Fruit fly (Drosophila melanogaster) whole organism, prepupa: ENCODE data around the gene Nprl2.

Source experiments
- Blimp-1 ChIP-seq: fragments of 200-800 bp; sonication (Bioruptor generic); optimal IDR thresholded peaks from 3 replicates; lab custom pipeline; 2017; ENCODE audit warnings: missing biosample characterization, missing genetic modification characterization, mild to moderate bottlenecking, moderate library complexity, missing genetic modification reagents
- CG10631 ChIP-seq: fragments of 200-800 bp; sonication (Bioruptor generic); optimal IDR thresholded peaks from 2 replicates; lab custom pipeline; 2016; ENCODE audit warnings: missing biosample characterization, missing genetic modification characterization
- CG11294 ChIP-seq: fragments of 200-800 bp; sonication (Bioruptor generic); IDR thresholded peaks from 2 replicates; pipeline ENCODE4 v1.3.6; 2022; ENCODE audit warnings: missing biosample characterization, missing genetic modification characterization
- CG11762 ChIP-seq: fragments of 200-800 bp; sonication (Bioruptor generic); optimal IDR thresholded peaks from 3 replicates; lab custom pipeline; 2016; ENCODE audit warnings: missing biosample characterization, missing genetic modification characterization; ENCODE audit not compliant: insufficient read depth
- CG16779 ChIP-seq: fragments of 200-800 bp; sonication (Bioruptor generic); optimal IDR thresholded peaks from 3 replicates; lab custom pipeline; 2017; ENCODE audit warnings: missing biosample characterization, mild to moderate bottlenecking, missing genetic modification characterization
- CG3032 ChIP-seq: fragments of 200-800 bp; optimal IDR thresholded peaks from 2 replicates; lab custom pipeline; 2019; ENCODE audit warnings: missing biosample characterization, mild to moderate bottlenecking, missing genetic modification characterization, moderate library complexity
- CG31627 ChIP-seq: fragments of 200-800 bp; sonication (Bioruptor generic); optimal IDR thresholded peaks from 3 replicates; lab custom pipeline; 2016; ENCODE audit warnings: missing biosample characterization, missing genetic modification characterization
- CG32006 ChIP-seq: fragments of 200-800 bp; sonication (Bioruptor generic); optimal IDR thresholded peaks from 3 replicates; lab custom pipeline; 2017; ENCODE audit warnings: missing biosample characterization, mild to moderate bottlenecking, missing genetic modification characterization
- CG6163 ChIP-seq: fragments of 200-800 bp; sonication (Bioruptor generic); IDR thresholded peaks from 3 replicates; pipeline ENCODE4 v1.3.6; 2022; ENCODE audit warnings: missing biosample characterization, missing genetic modification characterization
- CG6792 ChIP-seq: fragments of 200-800 bp; sonication (Bioruptor generic); optimal IDR thresholded peaks from 3 replicates; lab custom pipeline; 2016; ENCODE audit warnings: missing biosample characterization, missing genetic modification characterization
- CG8119 ChIP-seq: fragments of 200-800 bp; sonication (Bioruptor generic); IDR thresholded peaks from 3 replicates; pipeline ENCODE4 v1.3.6; 2022; ENCODE audit warnings: missing biosample characterization, missing genetic modification characterization
- CG8319 ChIP-seq: fragments of 200-800 bp; sonication (Bioruptor generic); optimal IDR thresholded peaks from 3 replicates; lab custom pipeline; 2016; ENCODE audit warnings: missing biosample characterization, missing genetic modification characterization
- CG8632 ChIP-seq: fragments of 200-800 bp; sonication (Bioruptor generic); optimal IDR thresholded peaks from 3 replicates; lab custom pipeline; 2016; ENCODE audit warnings: missing biosample characterization, missing genetic modification characterization
- CG9139 ChIP-seq: fragments of 200-800 bp; sonication (Bioruptor generic); optimal IDR thresholded peaks from 3 replicates; lab custom pipeline; 2017; ENCODE audit warnings: missing biosample characterization, mild to moderate bottlenecking, missing genetic modification characterization
- OdsH ChIP-seq: fragments of 200-800 bp; sonication (Bioruptor generic); optimal IDR thresholded peaks from 3 replicates; lab custom pipeline; 2016; ENCODE audit warnings: missing biosample characterization, missing genetic modification characterization
- Sox15 ChIP-seq: fragments of 200-800 bp; sonication (Bioruptor generic); optimal IDR thresholded peaks from 3 replicates; lab custom pipeline; 2016; ENCODE audit warnings: missing biosample characterization, missing genetic modification characterization
- dac ChIP-seq: fragments of 200-800 bp; sonication (Bioruptor generic); optimal IDR thresholded peaks from 2 replicates; lab custom pipeline; 2017; ENCODE audit warnings: missing biosample characterization, mild to moderate bottlenecking, missing genetic modification characterization
- dsx ChIP-seq: fragments of 200-800 bp; optimal IDR thresholded peaks from 3 replicates; lab custom pipeline; 2019; ENCODE audit warnings: missing biosample characterization, mild to moderate bottlenecking, missing genetic modification characterization, moderate library complexity; ENCODE audit not compliant: poor library complexity, severe bottlenecking
- lz ChIP-seq: fragments of 200-800 bp; sonication (Bioruptor generic); optimal IDR thresholded peaks from 3 replicates; lab custom pipeline; 2016; ENCODE audit warnings: missing biosample characterization, missing genetic modification characterization
- net ChIP-seq: fragments of 200-800 bp; sonication (Bioruptor generic); optimal IDR thresholded peaks from 3 replicates; lab custom pipeline; 2016; ENCODE audit warnings: missing biosample characterization, missing genetic modification characterization
- pdm3 ChIP-seq: fragments of 200-800 bp; sonication (Bioruptor generic); optimal IDR thresholded peaks from 3 replicates; lab custom pipeline; 2016; ENCODE audit warnings: missing biosample characterization, missing genetic modification characterization
- salr ChIP-seq, 2 experiments: fragments of 200-800 bp; sonication (Bioruptor generic); optimal IDR thresholded peaks; 3 replicates each; lab custom pipeline; 2016 to 2018; ENCODE audit warnings: missing biosample characterization in 2 of 2, missing genetic modification characterization in 2 of 2, mild to moderate bottlenecking in 1 of 2
- spab ChIP-seq: fragments of 200-800 bp; sonication (Bioruptor generic); optimal IDR thresholded peaks from 2 replicates; lab custom pipeline; 2017; ENCODE audit warnings: missing biosample characterization, mild to moderate bottlenecking, missing genetic modification characterization, missing genetic modification reagents
- vri ChIP-seq: fragments of 200-800 bp; sonication (Bioruptor generic); optimal IDR thresholded peaks from 3 replicates; lab custom pipeline; 2016; ENCODE audit warnings: missing biosample characterization, mild to moderate bottlenecking, missing genetic modification characterization

Nprl2 gene

DNA sequence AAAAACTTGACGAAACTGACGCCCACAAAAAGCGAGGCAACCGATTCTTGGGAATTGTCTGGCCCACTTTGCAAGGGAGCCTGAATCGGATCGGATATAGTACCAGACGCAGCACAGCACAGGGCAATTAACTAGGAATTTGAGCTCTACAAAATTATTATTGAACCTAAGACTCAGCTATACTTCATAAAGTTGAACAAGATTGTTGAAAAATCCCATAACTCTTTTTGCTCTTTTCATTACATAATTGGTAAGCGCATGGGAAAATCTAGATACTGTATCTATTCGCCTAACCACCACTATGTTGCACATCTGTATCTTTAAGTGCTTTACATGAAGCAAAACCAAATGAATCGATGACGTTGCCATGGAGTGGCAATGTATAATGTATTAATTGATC, 51.1 kb downstream of the Nprl2 start (continued):
- peak; percentile 87 for TF ChIP-seq pdm3 (GFP tag; lab: Kevin White, UChicago)
- TF ChIP-seq CG11762: peak; percentile 79
- TF ChIP-seq CG6163 (GFP tag; lab: Robert Waterston, UW): peak; percentile 90
- peak; percentile 79 for TF ChIP-seq spab (GFP tag; lab: Kevin White, UChicago)
- TF ChIP-seq CG16779: peak; percentile 75
- peak; percentile 89 for TF ChIP-seq CG8119 (GFP tag; lab: Robert Waterston, UW)
- peak; percentile 58 for TF ChIP-seq CG31627 (GFP tag; lab: Kevin White, UChicago)
- peak; percentile 86 for TF ChIP-seq CG32006 (GFP tag; lab: Kevin White, UChicago)
- TF ChIP-seq dsx (GFP tag; lab: Kevin White, UChicago): peak; percentile 90
- no peak for TF ChIP-seq Blimp-1 (GFP tag; lab: Kevin White, UChicago)
- TF ChIP-seq vri: no peak
- TF ChIP-seq CG8319 (GFP tag; lab: Kevin White, UChicago): peak; percentile 66
- TF ChIP-seq OdsH (GFP tag; lab: Kevin White, UChicago): peak; percentile 84
- peak; percentile 78 for TF ChIP-seq CG6792 (GFP tag; lab: Kevin White, UChicago)
- TF ChIP-seq CG8632 (GFP tag; lab: Kevin White, UChicago): peak; percentile 78
- TF ChIP-seq CG3032 (tag; lab: Kevin White, UChicago): peak; percentile 84
- peak; percentile 78 for TF ChIP-seq CG11294
- TF ChIP-seq CG9139: peak; percentile 74
- TF ChIP-seq Sox15 (GFP tag; lab: Kevin White, UChicago): peak; percentile 62
- TF ChIP-seq CG10631 (GFP tag; lab: Kevin White, UChicago): peak; percentile 81
- peak; percentile 46 for TF ChIP-seq dac
- TF ChIP-seq salr (GFP tag; optimal IDR thresholded peaks at IDR 0.05; lab: Kevin White, UChicago): peak; percentile 68 to 75
- TF ChIP-seq net: peak; percentile 85
- TF ChIP-seq lz (GFP tag; lab: Kevin White, UChicago): peak; percentile 63
